Worm (Caenorhabditis elegans): ENCODE measurements around the gene tbc-6.

ce11 chrII:6810663-6811062 is 37.3 kb upstream of the tbc-6 start, which contains the start of gene snt-1:
- no peak for TF ChIP-seq ztf-11 (tag; optimal IDR thresholded peaks at IDR 0.05)
- TF ChIP-seq elt-2 (tag; optimal IDR thresholded peaks at IDR 0.05), result no peak
- no peak for TF ChIP-seq lir-3 (tag; optimal IDR thresholded peaks at IDR 0.05; ENCODE audit: poor library complexity)
- TF ChIP-seq lsy-2 (tag; optimal IDR thresholded peaks at IDR 0.05), result no peak
- TF ChIP-seq aly-2 (tag; optimal IDR thresholded peaks at IDR 0.05), result no peak
- no peak for TF ChIP-seq unc-62 (GFP tag; optimal IDR thresholded peaks at IDR 0.05)
- TF ChIP-seq nhr-12 (tag; optimal IDR thresholded peaks at IDR 0.05), result no peak

All from whole organism, L1 larva.